Fruit fly (Drosophila melanogaster) whole organism, embryonic: ENCODE measurements around the gene CG6749.
A peak's percentile ranks its signal among the peaks of the same experiment; 100 is the strongest.

Experiments used
- Asciz ChIP-seq: fragments of 200-800 bp; sonication (Bioruptor generic); optimal IDR thresholded peaks from 2 replicates; lab custom pipeline; 2017; ENCODE audit warnings: missing biosample characterization, mild to moderate bottlenecking, missing genetic modification characterization, missing genetic modification reagents
- B-H1 ChIP-seq: fragments of 200-800 bp; sonication (Bioruptor generic); IDR thresholded peaks from 3 replicates; pipeline ENCODE4 v1.3.6; 2022; ENCODE audit warnings: missing biosample characterization, missing genetic modification characterization
- CG10543 ChIP-seq: fragments of 200-800 bp; sonication (Bioruptor generic); optimal IDR thresholded peaks from 3 replicates; lab custom pipeline; 2017; ENCODE audit warnings: missing biosample characterization, mild to moderate bottlenecking, missing genetic modification characterization, moderate library complexity
- CG10959 ChIP-seq: fragments of 200-800 bp; sonication (Bioruptor generic); IDR thresholded peaks from 2 replicates; pipeline ENCODE4 v1.3.6; 2022; ENCODE audit warnings: missing biosample characterization, missing genetic modification characterization
- CG11696 ChIP-seq: fragments of 200-800 bp; sonication (Bioruptor generic); IDR thresholded peaks from 2 replicates; pipeline ENCODE4 v1.3.6; 2022; ENCODE audit warnings: missing biosample characterization, missing genetic modification characterization
- CG12769 ChIP-seq: fragments of 200-800 bp; sonication (Bioruptor generic); optimal IDR thresholded peaks from 2 replicates; lab custom pipeline; 2019; ENCODE audit warnings: missing biosample characterization, mild to moderate bottlenecking, missing genetic modification characterization, moderate library complexity
- CG12942 ChIP-seq: fragments of 200-800 bp; sonication (Bioruptor generic); optimal IDR thresholded peaks from 3 replicates; lab custom pipeline; 2016; ENCODE audit warnings: missing biosample characterization, missing genetic modification characterization
- CG16863 ChIP-seq: fragments of 200-800 bp; sonication (Bioruptor generic); optimal IDR thresholded peaks from 3 replicates; lab custom pipeline; 2016; ENCODE audit warnings: missing biosample characterization, missing genetic modification characterization
- CG17359 ChIP-seq: fragments of 200-800 bp; sonication (Bioruptor generic); optimal IDR thresholded peaks from 3 replicates; lab custom pipeline; 2018; ENCODE audit warnings: missing biosample characterization, mild to moderate bottlenecking, missing genetic modification characterization, moderate library complexity
- CG17829 ChIP-seq: fragments of 200-800 bp; optimal IDR thresholded peaks from 2 replicates; lab custom pipeline; 2019; ENCODE audit warnings: missing biosample characterization, mild to moderate bottlenecking, missing genetic modification characterization, moderate library complexity
- CG18262 ChIP-seq: fragments of 200-800 bp; optimal IDR thresholded peaks from 3 replicates; lab custom pipeline; 2019; ENCODE audit warnings: missing biosample characterization, mild to moderate bottlenecking, missing genetic modification characterization, moderate library complexity
- CG2678 ChIP-seq: fragments of 200-800 bp; sonication (Bioruptor generic); optimal IDR thresholded peaks from 3 replicates; lab custom pipeline; 2019; ENCODE audit warnings: missing biosample characterization, mild to moderate bottlenecking, missing genetic modification characterization, moderate library complexity
- CG30403 ChIP-seq: fragments of 200-800 bp; sonication (Bioruptor generic); optimal IDR thresholded peaks from 3 replicates; lab custom pipeline; 2016; ENCODE audit warnings: missing biosample characterization, missing genetic modification characterization
- CG3065 ChIP-seq: fragments of 200-800 bp; sonication (Bioruptor generic); optimal IDR thresholded peaks from 2 replicates; lab custom pipeline; 2016; ENCODE audit warnings: missing biosample characterization, missing genetic modification characterization
- CG31365 ChIP-seq: fragments of 200-800 bp; sonication (Bioruptor generic); optimal IDR thresholded peaks from 2 replicates; lab custom pipeline; 2018; ENCODE audit warnings: missing biosample characterization, mild to moderate bottlenecking, missing genetic modification characterization
- CG6813 ChIP-seq: fragments of 200-800 bp; sonication (Bioruptor generic); optimal IDR thresholded peaks from 2 replicates; lab custom pipeline; 2017; ENCODE audit warnings: missing biosample characterization, missing genetic modification characterization, mild to moderate bottlenecking, moderate library complexity, missing genetic modification reagents
- CG7357 ChIP-seq: fragments of 200-800 bp; sonication (Bioruptor generic); IDR thresholded peaks from 3 replicates; pipeline ENCODE4 v1.3.6; 2022; ENCODE audit warnings: missing biosample characterization, missing genetic modification characterization
- CG8089 ChIP-seq: fragments of 200-800 bp; sonication (Bioruptor generic); optimal IDR thresholded peaks from 3 replicates; lab custom pipeline; 2016; ENCODE audit warnings: missing biosample characterization, missing genetic modification characterization
- CG8478 ChIP-seq: fragments of >200 bp; optimal IDR thresholded peaks from 2 replicates; lab custom pipeline; 2018
- CG9817 ChIP-seq: fragments of 200-800 bp; sonication (Bioruptor generic); optimal IDR thresholded peaks from 2 replicates; lab custom pipeline; 2018; ENCODE audit warnings: missing biosample characterization, mild to moderate bottlenecking, missing genetic modification characterization, moderate library complexity
- Camta ChIP-seq: fragments of 200-800 bp; sonication (Bioruptor generic); optimal IDR thresholded peaks from 2 replicates; lab custom pipeline; 2016; ENCODE audit warnings: missing biosample characterization, missing genetic modification characterization
- Chrac-16 ChIP-seq: fragments of 200-800 bp; sonication (Bioruptor generic); optimal IDR thresholded peaks from 3 replicates; lab custom pipeline; 2016; ENCODE audit warnings: missing biosample characterization, missing genetic modification characterization
- Doc3 ChIP-seq: fragments of 200-800 bp; sonication (Bioruptor generic); IDR thresholded peaks from 3 replicates; pipeline ENCODE4 v1.3.6; 2022; ENCODE audit warnings: missing biosample characterization, missing genetic modification characterization; ENCODE audit not compliant: partially characterized antibody
- E2f2 ChIP-seq: fragments of 200-800 bp; sonication (Bioruptor generic); IDR thresholded peaks from 2 replicates; pipeline ENCODE4 v1.3.6; 2022; ENCODE audit warnings: missing biosample characterization, missing genetic modification characterization
- Ets97D ChIP-seq: fragments of 200-800 bp; sonication (Bioruptor generic); optimal IDR thresholded peaks from 3 replicates; lab custom pipeline; 2016; ENCODE audit warnings: missing biosample characterization, missing genetic modification characterization
- GATAe ChIP-seq: fragments of 200-800 bp; sonication (Bioruptor generic); conservative IDR thresholded peaks from 2 replicates; pipeline ENCODE4 v1.3.6; 2022; ENCODE audit warnings: missing biosample characterization, missing genetic modification characterization
- Gug ChIP-seq: fragments of 200-800 bp; sonication (Bioruptor generic); IDR thresholded peaks from 4 replicates; pipeline ENCODE4 v1.3.6; 2022; ENCODE audit warnings: missing biosample characterization, missing genetic modification characterization
- HLH54F ChIP-seq: fragments of 200-800 bp; sonication (Bioruptor generic); optimal IDR thresholded peaks from 3 replicates; lab custom pipeline; 2016; ENCODE audit warnings: missing biosample characterization, missing genetic modification characterization
- HmgD ChIP-seq: fragments of 200-800 bp; sonication (Bioruptor generic); optimal IDR thresholded peaks from 3 replicates; lab custom pipeline; 2016; ENCODE audit warnings: missing biosample characterization, missing genetic modification characterization
- MESR4 ChIP-seq: fragments of 200-800 bp; sonication (Bioruptor generic); optimal IDR thresholded peaks from 2 replicates; lab custom pipeline; 2018; ENCODE audit warnings: missing biosample characterization, mild to moderate bottlenecking, missing genetic modification characterization, moderate library complexity
- Med ChIP-seq: fragments of 200-800 bp; sonication (Bioruptor generic); peaks from one replicate; lab custom pipeline; 2016; ENCODE audit warnings: missing biosample characterization, missing genetic modification characterization, mild to moderate bottlenecking, inconsistent platforms, moderate library complexity
- Mes4 ChIP-seq: fragments of 200-800 bp; sonication (Bioruptor generic); optimal IDR thresholded peaks from 2 replicates; lab custom pipeline; 2016; ENCODE audit warnings: missing biosample characterization, missing genetic modification characterization
- Pdp1 ChIP-seq, 2 experiments: fragments of 200-800 bp; sonication (Bioruptor generic); optimal IDR thresholded peaks; 3 replicates each; lab custom pipeline; 2016; ENCODE audit warnings: missing biosample characterization in 2 of 2, missing genetic modification characterization in 2 of 2, mild to moderate bottlenecking in 1 of 2, moderate library complexity in 1 of 2
- al ChIP-seq: fragments of 200-800 bp; sonication (Bioruptor generic); IDR thresholded peaks from 2 replicates; pipeline ENCODE4 v1.3.6; 2022; ENCODE audit warnings: missing biosample characterization, missing genetic modification characterization
- ase ChIP-seq: fragments of 200-800 bp; sonication (Bioruptor generic); IDR thresholded peaks from 3 replicates; pipeline ENCODE4 v1.3.6; 2022; ENCODE audit warnings: missing biosample characterization, missing genetic modification characterization
- ash1 ChIP-seq: fragments of 200-800 bp; sonication (Bioruptor generic); optimal IDR thresholded peaks from 2 replicates; lab custom pipeline; 2018; ENCODE audit warnings: missing biosample characterization, mild to moderate bottlenecking, missing genetic modification characterization
- bbx ChIP-seq: fragments of 200-800 bp; sonication (Bioruptor generic); IDR thresholded peaks from 2 replicates; pipeline ENCODE4 v1.3.6; 2022; ENCODE audit warnings: missing biosample characterization, missing genetic modification characterization; ENCODE audit not compliant: partially characterized antibody
- crc ChIP-seq: fragments of 200-800 bp; sonication (Bioruptor generic); optimal IDR thresholded peaks from 2 replicates; lab custom pipeline; 2016; ENCODE audit warnings: missing biosample characterization, missing genetic modification characterization
- crol ChIP-seq: fragments of 200-800 bp; sonication (Bioruptor generic); IDR thresholded peaks from 2 replicates; pipeline ENCODE4 v1.3.6; 2022; ENCODE audit warnings: missing biosample characterization, missing genetic modification characterization
- emc ChIP-seq: fragments of 200-800 bp; sonication (Bioruptor generic); optimal IDR thresholded peaks from 2 replicates; lab custom pipeline; 2016; ENCODE audit warnings: missing biosample characterization, missing genetic modification characterization
- hb ChIP-seq: fragments of 200-800 bp; sonication (Bioruptor generic); IDR thresholded peaks from 3 replicates; pipeline ENCODE4 v1.3.6; 2022; ENCODE audit warnings: missing biosample characterization, missing genetic modification characterization; ENCODE audit not compliant: partially characterized antibody
- knrl ChIP-seq: fragments of 200-800 bp; sonication (Bioruptor generic); IDR thresholded peaks from 3 replicates; pipeline ENCODE4 v1.3.6; 2022; ENCODE audit warnings: missing biosample characterization, missing genetic modification characterization; ENCODE audit not compliant: partially characterized antibody
- lmd ChIP-seq: fragments of 200-800 bp; sonication (Bioruptor generic); IDR thresholded peaks from 2 replicates; pipeline ENCODE4 v1.3.6; 2022; ENCODE audit warnings: missing biosample characterization, missing genetic modification characterization
- mirr ChIP-seq: fragments of 200-800 bp; sonication (Bioruptor generic); optimal IDR thresholded peaks from 3 replicates; lab custom pipeline; 2018; ENCODE audit warnings: missing biosample characterization, mild to moderate bottlenecking, missing genetic modification characterization
- org-1 ChIP-seq: fragments of 200-800 bp; sonication (Bioruptor generic); optimal IDR thresholded peaks from 2 replicates; lab custom pipeline; 2017; ENCODE audit warnings: missing biosample characterization, missing genetic modification characterization
- prd ChIP-seq, 3 experiments: fragments of >200 bp in 2 of 3; fragments of 200-800 bp in 1 of 3; sonication (Bioruptor generic) in 1 of 3; optimal IDR thresholded peaks in 2 of 3; IDR thresholded peaks in 1 of 3; 2 replicates in 2 of 3; 3 replicates in 1 of 3; pipeline versions ENCODE4 v1.3.6 to Lab custom; 2017 to 2022; ENCODE audit warnings: missing biosample characterization in 1 of 3, missing genetic modification characterization in 1 of 3
- sisA ChIP-seq: fragments of 200-800 bp; sonication (Bioruptor generic); IDR thresholded peaks from 2 replicates; pipeline ENCODE4 v1.3.6; 2022; ENCODE audit warnings: missing biosample characterization, missing genetic modification characterization
- tap ChIP-seq: fragments of 200-800 bp; optimal IDR thresholded peaks from 3 replicates; lab custom pipeline; 2019; ENCODE audit warnings: missing biosample characterization, mild to moderate bottlenecking, missing genetic modification characterization, moderate library complexity
- tin ChIP-seq: fragments of 200-800 bp; sonication (Bioruptor generic); optimal IDR thresholded peaks from 3 replicates; lab custom pipeline; 2016; ENCODE audit warnings: missing biosample characterization, missing genetic modification characterization
- tll ChIP-seq, 2 experiments: fragments of 200-800 bp in 1 of 2; fragments of >200 bp in 1 of 2; sonication (Bioruptor generic) in 1 of 2; optimal IDR thresholded peaks; 2 replicates each; lab custom pipeline; 2017 to 2019; ENCODE audit warnings: missing biosample characterization in 2 of 2, missing genetic modification characterization in 2 of 2, mild to moderate bottlenecking in 1 of 2, moderate library complexity in 1 of 2

Gene CG6749

dm6 chr3L:9723108-9723507 lies 10.5 kb downstream of the CG6749 start, which contains the start of the genes nbs and defl (continued):
- TF ChIP-seq CG3065 (GFP tag; lab: Kevin White, UChicago) (peak; percentile 32), mirr (peak; percentile 27), CG8478 (lab: Kevin White, UChicago) (no peak), CG7357 (GFP tag; lab: Robert Waterston, UW) (0 out of 3 replicates have a peak, but pooled peaks have one; percentile 55), CG16863 (GFP tag; lab: Kevin White, UChicago) (peak; percentile 49), GATAe (peak; percentile 73), MESR4 (GFP tag; lab: Kevin White, UChicago) (peak; percentile 24), CG12942 (GFP tag; lab: Kevin White, UChicago) (peak; percentile 64), Med (GFP tag; lab: Kevin White, UChicago) (peak; percentile 93), org-1 (GFP tag; lab: Kevin White, UChicago) (no peak), crol (GFP tag; lab: Robert Waterston, UW) (no peak), ash1 (no peak), Ets97D (GFP tag; lab: Kevin White, UChicago) (peak; percentile 48), tap (no peak), E2f2 (GFP tag; lab: Robert Waterston, UW) (peak; percentile 60), B-H1 (peak; percentile 75; the same call in 2 of the 3 replicates), CG2678 (tag; lab: Kevin White, UChicago) (peak; percentile 79), prd (optimal IDR thresholded peaks at IDR 0.05; lab: Kevin White, UChicago) (no peak), prd (GFP tag; IDR thresholded peaks at IDR 0.05; lab: Robert Waterston, UW) (peak; percentile 84), Gug (GFP tag; lab: Robert Waterston, UW) (peak; percentile 61; the same call in 3 of the 4 replicates), Chrac-16 (GFP tag; lab: Kevin White, UChicago) (peak; percentile 70), Doc3 (GFP tag; lab: Robert Waterston, UW) (no peak; the same call in 2 of the 3 replicates), Asciz (GFP tag; lab: Kevin White, UChicago) (no peak), CG12769 (tag; lab: Kevin White, UChicago) (no peak), CG18262 (peak; percentile 74), CG9817 (tag; lab: Kevin White, UChicago) (peak; percentile 61), Camta (GFP tag; lab: Kevin White, UChicago) (peak; percentile 86), CG8089 (peak; percentile 41), tll (GFP tag; optimal IDR thresholded peaks at IDR 0.05; lab: Kevin White, UChicago) (no peak), HLH54F (GFP tag; lab: Kevin White, UChicago) (peak; percentile 76), knrl (GFP tag; lab: Robert Waterston, UW) (peak; percentile 59; the same call in 2 of the 3 replicates), tin (peak; percentile 56), CG10959 (GFP tag; lab: Robert Waterston, UW) (no peak), Pdp1 (GFP tag; optimal IDR thresholded peaks at IDR 0.05; lab: Kevin White, UChicago) (peak; percentile 59 to 69), Mes4 (GFP tag; lab: Kevin White, UChicago) (peak; percentile 8), CG10543 (peak; percentile 55), al (GFP tag; lab: Robert Waterston, UW) (peak; percentile 76), CG31365 (tag; lab: Kevin White, UChicago) (no peak), sisA (GFP tag; lab: Robert Waterston, UW) (peak; percentile 78), emc (GFP tag; lab: Kevin White, UChicago) (peak; percentile 56), CG6813 (GFP tag; lab: Kevin White, UChicago) (no peak), ase (peak; percentile 62; the same call in 2 of the 3 replicates), HmgD (GFP tag; lab: Kevin White, UChicago) (peak; percentile 37), CG30403 (peak; percentile 78), hb (GFP tag; lab: Robert Waterston, UW) (no peak), crc (GFP tag; lab: Kevin White, UChicago) (peak; percentile 52), bbx (GFP tag; lab: Robert Waterston, UW) (no peak), CG11696 (GFP tag; lab: Robert Waterston, UW) (no peak), CG17359 (tag; lab: Kevin White, UChicago) (peak; percentile 49), lmd (peak; percentile 83), CG17829 (tag; lab: Kevin White, UChicago) (peak; percentile 73)
